Worm (Caenorhabditis elegans) whole organism, young adult: ENCODE data around the gene flcn-1.

ENCODE experiments used
- B0336.3 ChIP-seq: fragments of 200-800 bp; sonication (Bioruptor generic); IDR thresholded peaks from 2 replicates; pipeline ENCODE4 v1.3.6; 2022; ENCODE audit warnings: missing genetic modification characterization, missing compliant biosample characterization
- F49E8.2 ChIP-seq: sonication (generic microtip); optimal IDR thresholded peaks from 3 replicates; lab custom pipeline; 2017; ENCODE audit warnings: missing genetic modification characterization, mild to moderate bottlenecking, missing compliant biosample characterization, antibody characterized with exemption, moderate library complexity; ENCODE audit not compliant: insufficient read depth
- F57C9.4 ChIP-seq: sonication (generic microtip); optimal IDR thresholded peaks from 2 replicates; lab custom pipeline; 2017; ENCODE audit warnings: mild to moderate bottlenecking, missing genetic modification characterization, missing compliant biosample characterization
- ama-1 ChIP-seq, 3 experiments: fragments of 150-350 bp in 1 of 3; sonication (generic microtip) in 2 of 3; optimal IDR thresholded peaks; 2 replicates each; lab custom pipeline; 2014 to 2018; ENCODE audit warnings: missing biosample characterization in 2 of 3, missing genetic modification characterization in 2 of 3, missing genetic modification reagents in 2 of 3
- ceh-27 ChIP-seq: fragments of 200-800 bp; sonication (Bioruptor generic); optimal IDR thresholded peaks from 2 replicates; lab custom pipeline; 2018; ENCODE audit warnings: mild to moderate bottlenecking, missing genetic modification characterization, moderate library complexity, missing compliant biosample characterization
- ceh-91 ChIP-seq: fragments of 200-800 bp; sonication (Bioruptor generic); IDR thresholded peaks from 2 replicates; pipeline ENCODE4 v1.3.6; 2022; ENCODE audit warnings: missing genetic modification reagents, missing genetic modification characterization, missing compliant biosample characterization
- egrh-3 ChIP-seq: fragments of 200-800 bp; sonication (Bioruptor generic); IDR thresholded peaks from 2 replicates; pipeline ENCODE4 v1.3.6; 2022; ENCODE audit warnings: missing genetic modification reagents, missing genetic modification characterization, missing compliant biosample characterization
- madf-8 ChIP-seq: fragments of 200-800 bp; sonication (Bioruptor generic); conservative IDR thresholded peaks from 2 replicates; pipeline ENCODE4 v1.3.6; 2022; ENCODE audit warnings: missing genetic modification reagents, missing genetic modification characterization, missing compliant biosample characterization
- nfya-1 ChIP-seq: sonication (generic microtip); optimal IDR thresholded peaks from 2 replicates; lab custom pipeline; 2017; ENCODE audit warnings: antibody characterized with exemption, missing compliant biosample characterization, missing genetic modification characterization, borderline replicate concordance; ENCODE audit not compliant: insufficient read depth
- snpc-1.1 ChIP-seq: sonication (generic microtip); optimal IDR thresholded peaks from 2 replicates; lab custom pipeline; 2017; ENCODE audit warnings: missing genetic modification characterization, mild to moderate bottlenecking, missing compliant biosample characterization, antibody characterized with exemption, moderate library complexity, missing genotype, missing genetic modification reagents; ENCODE audit not compliant: insufficient read depth
- unc-62 ChIP-seq: fragments of 150-350 bp; optimal IDR thresholded peaks from 2 replicates; lab custom pipeline; 2014; ENCODE audit warnings: missing biosample characterization, missing genetic modification reagents, missing genetic modification characterization

DNA sequence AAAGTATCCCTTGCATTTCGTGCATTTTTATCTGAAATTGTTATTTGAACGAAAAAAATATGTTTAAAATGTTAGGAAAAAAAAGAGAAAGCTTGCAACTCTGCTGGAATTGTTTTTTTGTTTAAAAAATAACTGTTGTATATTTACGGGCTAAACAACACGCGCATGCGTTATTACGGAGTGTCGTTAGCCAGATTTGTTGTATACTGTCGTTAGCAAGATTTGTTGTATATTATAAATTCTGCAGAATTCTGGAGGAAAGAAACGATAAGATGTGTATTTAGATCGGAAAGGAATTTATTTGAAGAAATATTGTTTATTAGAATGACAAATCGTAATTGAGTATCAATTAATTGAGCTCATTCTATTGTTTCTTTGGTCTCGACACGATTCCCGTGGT, 39.1 kb downstream of the flcn-1 start, which contains the start of gene eif-2Bgamma:
- TF ChIP-seq F49E8.2 (no peak), ceh-91 (no peak), B0336.3 (GFP tag; lab: Robert Waterston, UW) (no peak), egrh-3 (GFP tag; lab: Robert Waterston, UW) (no peak), unc-62 (GFP tag; lab: Kevin White, UChicago) (no peak), nfya-1 (tag; lab: Kevin White, UChicago) (no peak), ama-1 (optimal IDR thresholded peaks at IDR 0.05; lab: Kevin White, UChicago) (no peak), ama-1 (GFP tag; optimal IDR thresholded peaks at IDR 0.05; lab: Kevin White, UChicago) (no peak), madf-8 (GFP tag; lab: Robert Waterston, UW) (no peak), ceh-27 (GFP tag; lab: Kevin White, UChicago) (no peak), F57C9.4 (tag; lab: Kevin White, UChicago) (no peak), snpc-1.1 (tag; lab: Kevin White, UChicago) (no peak)
